Worm (Caenorhabditis elegans) whole organism, midembryonic: Measurements from ENCODE around the gene F59A1.15.

Experiments
- T22C8.4 ChIP-seq: fragments of 200-800 bp; sonication (Bioruptor generic); IDR thresholded peaks from 2 replicates; pipeline ENCODE4 v1.3.6; 2022; ENCODE audit warnings: missing genetic modification characterization, missing compliant biosample characterization
- cog-1 ChIP-seq: sonication (generic microtip); optimal IDR thresholded peaks from 2 replicates; lab custom pipeline; 2016; ENCODE audit warnings: missing genetic modification characterization, missing compliant biosample characterization
- flt-1 ChIP-seq: fragments of 200-800 bp; sonication (Bioruptor generic); IDR thresholded peaks from 2 replicates; pipeline ENCODE4 v1.3.6; 2022; ENCODE audit warnings: missing genetic modification characterization, missing compliant biosample characterization
- klf-2 ChIP-seq: fragments of 200-800 bp; sonication (Bioruptor generic); conservative IDR thresholded peaks from 2 replicates; pipeline ENCODE4 v1.3.6; 2022; ENCODE audit warnings: missing genetic modification reagents, missing genetic modification characterization, missing compliant biosample characterization
- med-1 ChIP-seq: sonication (generic microtip); optimal IDR thresholded peaks from 2 replicates; lab custom pipeline; 2017; ENCODE audit warnings: missing genetic modification characterization, mild to moderate bottlenecking, missing compliant biosample characterization, antibody characterized with exemption, missing genetic modification reagents; ENCODE audit not compliant: insufficient read depth
- ref-1 ChIP-seq: fragments of 200-800 bp; sonication (Bioruptor generic); conservative IDR thresholded peaks from 2 replicates; pipeline ENCODE4 v1.3.6; 2022; ENCODE audit warnings: missing genetic modification reagents, missing genetic modification characterization, missing compliant biosample characterization
- tab-1 ChIP-seq: fragments of 200-800 bp; sonication (Bioruptor generic); IDR thresholded peaks from 2 replicates; pipeline ENCODE4 v1.3.6; 2022; ENCODE audit warnings: missing genetic modification characterization, missing compliant biosample characterization
- ztf-23 ChIP-seq: fragments of 200-800 bp; sonication (Bioruptor generic); IDR thresholded peaks from 2 replicates; pipeline ENCODE4 v1.3.6; 2022; ENCODE audit warnings: missing genetic modification reagents, missing genetic modification characterization, missing compliant biosample characterization
- ztf-29 ChIP-seq: fragments of 200-800 bp; sonication (Bioruptor generic); IDR thresholded peaks from 2 replicates; pipeline ENCODE4 v1.3.6; 2022; ENCODE audit warnings: missing genetic modification reagents, missing genetic modification characterization, missing compliant biosample characterization

ce11 chrV:17721709-17722108, 38.0 kb upstream of the F59A1.15 start:
- no peak for TF ChIP-seq ztf-23 (GFP tag; lab: Robert Waterston, UW)
- TF ChIP-seq med-1: no peak
- TF ChIP-seq cog-1: no peak
- no peak for TF ChIP-seq flt-1 (GFP tag; lab: Robert Waterston, UW)
- no peak for TF ChIP-seq T22C8.4 (GFP tag; lab: Robert Waterston, UW)
- no peak for TF ChIP-seq tab-1
- TF ChIP-seq ztf-29 (GFP tag; lab: Robert Waterston, UW): no peak
- TF ChIP-seq ref-1 (GFP tag; lab: Robert Waterston, UW): no peak
- TF ChIP-seq klf-2: no peak
